Worm (Caenorhabditis elegans): ENCODE measurements around the gene clec-7.

The clec-7 gene

ce11 chrV:7353602-7354001 is 25.4 kb downstream of the clec-7 start:
- TF ChIP-seq ceh-27 (GFP tag; optimal IDR thresholded peaks at IDR 0.05) (no peak), bed-2 (GFP tag; IDR thresholded peaks at IDR 0.05) (no peak), ama-1 (optimal IDR thresholded peaks at IDR 0.05) (no peak), ama-1 (GFP tag; optimal IDR thresholded peaks at IDR 0.05) (no peak), attf-5 (GFP tag; optimal IDR thresholded peaks at IDR 0.05) (no peak), tbp1 (GFP tag; optimal IDR thresholded peaks at IDR 0.05) (no peak)

ce11 chrV:7355464-7355863 is 27.3 kb downstream of the clec-7 start, which contains the start of gene tag-293:
tag-293 (minus strand) TSS chrV:7355564.
- no peak for TF ChIP-seq hmg-1.2 (GFP tag; IDR thresholded peaks at IDR 0.05)
- no peak for TF ChIP-seq T26A5.8 (tag; optimal IDR thresholded peaks at IDR 0.05)
- TF ChIP-seq madf-10 (tag; optimal IDR thresholded peaks at IDR 0.05) = no peak
- no peak for TF ChIP-seq ceh-91 (GFP tag; IDR thresholded peaks at IDR 0.05)
- no peak for TF ChIP-seq ztf-26 (tag; optimal IDR thresholded peaks at IDR 0.05)
- TF ChIP-seq hlh-26 (GFP tag; conservative IDR thresholded peaks at IDR 0.05) = no peak
- no peak for TF ChIP-seq T07F8.4 (tag; optimal IDR thresholded peaks at IDR 0.05)
- no peak for TF ChIP-seq nhr-80 (tag; optimal IDR thresholded peaks at IDR 0.05)
- TF ChIP-seq sea-2 (GFP tag; IDR thresholded peaks at IDR 0.05) = no peak
- no peak for TF ChIP-seq die-1 (tag; optimal IDR thresholded peaks at IDR 0.05)
- TF ChIP-seq K11D2.4 (GFP tag; IDR thresholded peaks at IDR 0.05) = no peak
- no peak for TF ChIP-seq bed-2 (GFP tag; IDR thresholded peaks at IDR 0.05)
- TF ChIP-seq nfyb-1 (GFP tag; IDR thresholded peaks at IDR 0.05) = no peak
- TF ChIP-seq tlf-1 (GFP tag; optimal IDR thresholded peaks at IDR 0.05) = no peak
- TF ChIP-seq aptf-2 (GFP tag; conservative IDR thresholded peaks at IDR 0.05) = no peak
- TF ChIP-seq sdz-38 (tag; optimal IDR thresholded peaks at IDR 0.05) = no peak
- TF ChIP-seq hmg-20 (GFP tag; IDR thresholded peaks at IDR 0.05) = no peak

- TF ChIP-seq F22D6.2 (tag; optimal IDR thresholded peaks at IDR 0.05) (no peak), lin-54 (GFP tag; optimal IDR thresholded peaks at IDR 0.05) (no peak), mxl-1 (tag; optimal IDR thresholded peaks at IDR 0.05) (no peak), pha-4 (tag; optimal IDR thresholded peaks at IDR 0.05) (no peak), F55B11.4 (tag; optimal IDR thresholded peaks at IDR 0.05; ENCODE audit: borderline replicate concordance, insufficient read depth) (no peak), nfya-1 (tag; optimal IDR thresholded peaks at IDR 0.05; ENCODE audit: borderline replicate concordance, insufficient read depth) (no peak), F37B4.10 (GFP tag; IDR thresholded peaks at IDR 0.05) (no peak), ztf-26 (tag; optimal IDR thresholded peaks at IDR 0.05) (no peak), nhr-80 (tag; optimal IDR thresholded peaks at IDR 0.05) (no peak), cebp-1 (GFP tag; IDR thresholded peaks at IDR 0.05) (no peak), cebp-1 (tag; optimal IDR thresholded peaks at IDR 0.05) (no peak), ZK185.1 (tag; optimal IDR thresholded peaks at IDR 0.05; ENCODE audit: poor library complexity, severe bottlenecking) (no peak), bed-1 (GFP tag; IDR thresholded peaks at IDR 0.05) (no peak), D2030.7 (GFP tag; IDR thresholded peaks at IDR 0.05) (no peak), egl-44 (GFP tag; IDR thresholded peaks at IDR 0.05) (no peak), lin-40 (tag; optimal IDR thresholded peaks at IDR 0.05) (no peak)
Observed at ce11 chrV:7356684-7357083, 28.5 kb downstream of the clec-7 start, which contains the start of gene C03G6.21. C03G6.21 (minus strand) TSS chrV:7356784.

- TF ChIP-seq efl-1 (GFP tag; optimal IDR thresholded peaks at IDR 0.05) (no peak), die-1 (tag; optimal IDR thresholded peaks at IDR 0.05) (no peak), let-607 (tag; optimal IDR thresholded peaks at IDR 0.05) (no peak), Y53G8AR.9 (GFP tag; conservative IDR thresholded peaks at IDR 0.05) (no peak), C17E4.6 (GFP tag; IDR thresholded peaks at IDR 0.05) (no peak), Y67H2A.10 (GFP tag; conservative IDR thresholded peaks at IDR 0.05) (no peak)
Observed at ce11 chrV:7357132-7357531, 28.9 kb downstream of the clec-7 start, which contains the start of gene C03G6.6. C03G6.6 (plus strand) TSS chrV:7357432.

Measured in whole organism, young adult.